Worm (Caenorhabditis elegans): ENCODE data around the gene xbx-4.

Gene xbx-4

DNA sequence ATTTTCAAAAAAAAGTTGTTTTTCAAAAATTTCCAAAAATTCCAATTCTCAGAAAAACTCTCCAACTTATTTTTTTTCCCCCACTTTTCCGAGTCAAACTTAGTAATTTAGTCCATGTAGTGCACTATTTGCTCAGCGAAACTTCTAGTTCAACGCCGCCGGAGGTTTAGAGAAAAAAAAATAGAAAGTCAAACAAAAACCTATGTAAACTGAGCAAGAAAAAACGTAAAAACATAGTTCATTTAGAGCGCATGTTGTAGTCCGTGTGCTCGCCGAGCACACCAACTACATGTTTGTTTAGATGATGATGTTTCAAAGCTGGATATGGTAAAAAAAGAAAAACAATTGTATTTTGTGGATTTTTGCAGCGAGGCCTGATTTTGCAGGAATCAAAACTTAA, 47.8 kb downstream of the xbx-4 start:
- TF ChIP-seq sea-1 (GFP tag; conservative IDR thresholded peaks at IDR 0.05) (no peak), ceh-13 (GFP tag; optimal IDR thresholded peaks at IDR 0.05) (no peak), aly-1 (tag; optimal IDR thresholded peaks at IDR 0.05) (no peak), B0310.2 (tag; optimal IDR thresholded peaks at IDR 0.05) (no peak), flt-1 (GFP tag; IDR thresholded peaks at IDR 0.05) (no peak), ama-1 (optimal IDR thresholded peaks at IDR 0.05) (no peak)
